Fruit fly (Drosophila melanogaster) whole organism, embryonic: ENCODE measurements around the gene RpLP1.
A peak's percentile ranks its signal among the peaks of the same experiment; 100 is the strongest.

ENCODE experiments used
- Antp ChIP-seq: fragments of 200-800 bp; sonication (Bioruptor generic); optimal IDR thresholded peaks from 3 replicates; lab custom pipeline; 2016; ENCODE audit warnings: missing biosample characterization, missing genetic modification characterization
- Awh ChIP-seq: fragments of 200-800 bp; sonication (Bioruptor generic); IDR thresholded peaks from 2 replicates; pipeline ENCODE4, ENCODE4 v1.3.6; 2022; ENCODE audit warnings: missing biosample characterization, missing genetic modification characterization
- Bteb2 ChIP-seq: fragments of 200-800 bp; sonication (Bioruptor generic); optimal IDR thresholded peaks from 2 replicates; lab custom pipeline; 2016; ENCODE audit warnings: missing biosample characterization, missing genetic modification characterization
- CG10979 ChIP-seq: fragments of 200-800 bp; sonication (Bioruptor generic); optimal IDR thresholded peaks from 2 replicates; lab custom pipeline; 2018; ENCODE audit warnings: missing biosample characterization, mild to moderate bottlenecking, missing genetic modification characterization, moderate library complexity
- CG13296 ChIP-seq: fragments of 200-800 bp; sonication (Bioruptor generic); optimal IDR thresholded peaks from 3 replicates; lab custom pipeline; 2018; ENCODE audit warnings: missing biosample characterization, mild to moderate bottlenecking, missing genetic modification characterization
- CG14667 ChIP-seq: fragments of 200-800 bp; sonication (Bioruptor generic); IDR thresholded peaks from 2 replicates; pipeline ENCODE4 v1.3.6; 2022; ENCODE audit warnings: missing biosample characterization, missing genetic modification characterization
- CG15011 ChIP-seq: fragments of 200-800 bp; sonication (Bioruptor generic); optimal IDR thresholded peaks from 3 replicates; lab custom pipeline; 2018; ENCODE audit warnings: missing biosample characterization, mild to moderate bottlenecking, missing genetic modification characterization
- CG17359 ChIP-seq: fragments of 200-800 bp; sonication (Bioruptor generic); optimal IDR thresholded peaks from 3 replicates; lab custom pipeline; 2018; ENCODE audit warnings: missing biosample characterization, mild to moderate bottlenecking, missing genetic modification characterization, moderate library complexity
- CG1832 ChIP-seq: fragments of 200-800 bp; sonication (Bioruptor generic); optimal IDR thresholded peaks from 2 replicates; lab custom pipeline; 2017; ENCODE audit warnings: missing biosample characterization, mild to moderate bottlenecking, missing genetic modification characterization, inconsistent platforms
- CG30431 ChIP-seq: fragments of 200-800 bp; sonication (Bioruptor generic); optimal IDR thresholded peaks from 2 replicates; lab custom pipeline; 2017; ENCODE audit warnings: missing biosample characterization, missing genetic modification characterization
- CG31224 ChIP-seq: fragments of 200-800 bp; sonication (Bioruptor generic); IDR thresholded peaks from 2 replicates; pipeline ENCODE4 v1.3.6; 2022; ENCODE audit warnings: missing biosample characterization, missing genetic modification characterization
- CG34376 ChIP-seq: fragments of 200-800 bp; sonication (Bioruptor generic); optimal IDR thresholded peaks from 2 replicates; lab custom pipeline; 2018; ENCODE audit warnings: missing biosample characterization, mild to moderate bottlenecking, missing genetic modification characterization
- CG42726 ChIP-seq: fragments of 200-800 bp; sonication (Bioruptor generic); IDR thresholded peaks from 2 replicates; pipeline ENCODE4 v1.3.6; 2022; ENCODE audit warnings: missing biosample characterization, missing genetic modification characterization; ENCODE audit not compliant: partially characterized antibody
- CG4360 ChIP-seq: fragments of 200-800 bp; sonication (Bioruptor generic); IDR thresholded peaks from 2 replicates; pipeline ENCODE4 v1.3.6; 2022; ENCODE audit warnings: missing biosample characterization, missing genetic modification characterization
- CG6854 ChIP-seq: fragments of 200-800 bp; sonication (Bioruptor generic); optimal IDR thresholded peaks from 3 replicates; lab custom pipeline; 2017; ENCODE audit warnings: missing biosample characterization, mild to moderate bottlenecking, missing genetic modification characterization
- CG7271 ChIP-seq: fragments of 200-800 bp; sonication (Bioruptor generic); optimal IDR thresholded peaks from 2 replicates; lab custom pipeline; 2018; ENCODE audit warnings: missing biosample characterization, mild to moderate bottlenecking, missing genetic modification characterization, moderate library complexity
- CG7839 ChIP-seq: fragments of 200-800 bp; sonication (Bioruptor generic); optimal IDR thresholded peaks from 3 replicates; lab custom pipeline; 2018; ENCODE audit warnings: missing biosample characterization, mild to moderate bottlenecking, missing genetic modification characterization, moderate library complexity
- CG7987 ChIP-seq: fragments of 200-800 bp; sonication (Bioruptor generic); optimal IDR thresholded peaks from 2 replicates; lab custom pipeline; 2018; ENCODE audit warnings: missing biosample characterization, mild to moderate bottlenecking, missing genetic modification characterization, moderate library complexity
- CG8359 ChIP-seq: fragments of 200-800 bp; sonication (Bioruptor generic); optimal IDR thresholded peaks from 2 replicates; lab custom pipeline; 2017; ENCODE audit warnings: missing biosample characterization, mild to moderate bottlenecking, missing genetic modification characterization, borderline replicate concordance
- CG8944 ChIP-seq: fragments of 200-800 bp; sonication (Bioruptor generic); optimal IDR thresholded peaks from 3 replicates; lab custom pipeline; 2016; ENCODE audit warnings: missing biosample characterization, missing genetic modification characterization
- CG9876 ChIP-seq: fragments of 200-800 bp; sonication (Bioruptor generic); optimal IDR thresholded peaks from 2 replicates; lab custom pipeline; 2016; ENCODE audit warnings: missing biosample characterization, missing genetic modification characterization
- Camta ChIP-seq: fragments of 200-800 bp; sonication (Bioruptor generic); optimal IDR thresholded peaks from 2 replicates; lab custom pipeline; 2016; ENCODE audit warnings: missing biosample characterization, missing genetic modification characterization
- D19B ChIP-seq: fragments of 200-800 bp; sonication (Bioruptor generic); optimal IDR thresholded peaks from 2 replicates; lab custom pipeline; 2017; ENCODE audit warnings: missing biosample characterization, mild to moderate bottlenecking, missing genetic modification characterization
- Dfd ChIP-seq, 2 experiments: fragments of >200 bp; optimal IDR thresholded peaks; 2 replicates each; lab custom pipeline; 2017; ENCODE audit warnings: missing biosample characterization in 2 of 2, missing genetic modification characterization in 2 of 2
- Dp ChIP-seq: fragments of 200-800 bp; sonication (Bioruptor generic); optimal IDR thresholded peaks from 2 replicates; lab custom pipeline; 2018; ENCODE audit warnings: missing biosample characterization, mild to moderate bottlenecking, missing genetic modification characterization, moderate library complexity
- Fer3 ChIP-seq: fragments of 200-800 bp; sonication (Bioruptor generic); optimal IDR thresholded peaks from 2 replicates; lab custom pipeline; 2018; ENCODE audit warnings: missing biosample characterization, mild to moderate bottlenecking, missing genetic modification characterization, moderate library complexity
- HHEX ChIP-seq: fragments of 200-800 bp; sonication (Bioruptor generic); optimal IDR thresholded peaks from 3 replicates; lab custom pipeline; 2017; ENCODE audit warnings: missing biosample characterization, mild to moderate bottlenecking, missing genetic modification characterization, missing genetic modification reagents
- Hr3 ChIP-seq: fragments of 200-800 bp; sonication (Bioruptor generic); optimal IDR thresholded peaks from 3 replicates; lab custom pipeline; 2016; ENCODE audit warnings: missing biosample characterization, missing genetic modification characterization
- Hsf ChIP-seq: fragments of 200-800 bp; sonication (Bioruptor generic); optimal IDR thresholded peaks from 3 replicates; lab custom pipeline; 2016; ENCODE audit warnings: missing biosample characterization, missing genetic modification characterization
- Mad ChIP-seq: fragments of 200-800 bp; sonication (Bioruptor generic); optimal IDR thresholded peaks from 2 replicates; lab custom pipeline; 2016; ENCODE audit warnings: missing biosample characterization, missing genetic modification characterization
- Max ChIP-seq: fragments of 200-800 bp; sonication (Bioruptor generic); optimal IDR thresholded peaks from 2 replicates; lab custom pipeline; 2016; ENCODE audit warnings: missing biosample characterization, mild to moderate bottlenecking, missing genetic modification characterization
- Med ChIP-seq: fragments of 200-800 bp; sonication (Bioruptor generic); peaks from one replicate; lab custom pipeline; 2016; ENCODE audit warnings: missing biosample characterization, missing genetic modification characterization, mild to moderate bottlenecking, inconsistent platforms, moderate library complexity
- NK7.1 ChIP-seq: fragments of 200-800 bp; sonication (Bioruptor generic); optimal IDR thresholded peaks from 3 replicates; lab custom pipeline; 2016; ENCODE audit warnings: missing biosample characterization, missing genetic modification characterization
- Nf-YC ChIP-seq: fragments of 200-800 bp; optimal IDR thresholded peaks from 3 replicates; lab custom pipeline; 2019; ENCODE audit warnings: missing biosample characterization, mild to moderate bottlenecking, missing genetic modification characterization, moderate library complexity
- Oli ChIP-seq: fragments of 200-800 bp; sonication (Bioruptor generic); optimal IDR thresholded peaks from 2 replicates; lab custom pipeline; 2018; ENCODE audit warnings: missing biosample characterization, mild to moderate bottlenecking, missing genetic modification characterization, moderate library complexity
- Ptx1 ChIP-seq: fragments of 200-800 bp; sonication (Bioruptor generic); IDR thresholded peaks from 2 replicates; pipeline ENCODE4 v1.3.6; 2022; ENCODE audit warnings: missing biosample characterization, missing genetic modification characterization
- Rx ChIP-seq: fragments of 200-800 bp; sonication (Bioruptor generic); IDR thresholded peaks from 2 replicates; pipeline ENCODE4 v1.3.6; 2022; ENCODE audit warnings: missing biosample characterization, missing genetic modification characterization
- Xrp1 ChIP-seq: fragments of 200-800 bp; sonication (Bioruptor generic); IDR thresholded peaks from 2 replicates; pipeline ENCODE4 v1.3.6; 2022; ENCODE audit warnings: missing biosample characterization, missing genetic modification characterization
- az2 ChIP-seq: fragments of 200-800 bp; sonication (Bioruptor generic); optimal IDR thresholded peaks from 3 replicates; lab custom pipeline; 2016; ENCODE audit warnings: missing biosample characterization, missing genetic modification characterization
- chm ChIP-seq: fragments of 200-800 bp; sonication (Bioruptor generic); IDR thresholded peaks from 2 replicates; pipeline ENCODE4 v1.3.6; 2022; ENCODE audit warnings: missing biosample characterization, missing genetic modification characterization
- eyg ChIP-seq: fragments of 200-800 bp; sonication (Bioruptor generic); optimal IDR thresholded peaks from 3 replicates; lab custom pipeline; 2016; ENCODE audit warnings: missing biosample characterization, missing genetic modification characterization
- gfzf ChIP-seq: fragments of 200-800 bp; sonication (Bioruptor generic); optimal IDR thresholded peaks from 2 replicates; lab custom pipeline; 2016; ENCODE audit warnings: missing biosample characterization, mild to moderate bottlenecking, missing genetic modification characterization, moderate library complexity
- maf-S ChIP-seq: fragments of 200-800 bp; sonication (Bioruptor generic); optimal IDR thresholded peaks from 2 replicates; lab custom pipeline; 2016; ENCODE audit warnings: missing biosample characterization, missing genetic modification characterization
- mam ChIP-seq: fragments of 200-800 bp; sonication (Bioruptor generic); optimal IDR thresholded peaks from 3 replicates; lab custom pipeline; 2016; ENCODE audit warnings: missing biosample characterization, missing genetic modification characterization
- nau ChIP-seq: fragments of 200-800 bp; sonication (Bioruptor generic); optimal IDR thresholded peaks from 3 replicates; lab custom pipeline; 2017; ENCODE audit warnings: missing biosample characterization, mild to moderate bottlenecking, missing genetic modification characterization, missing genetic modification reagents
- peb ChIP-seq: fragments of 200-800 bp; sonication (Bioruptor generic); IDR thresholded peaks from 2 replicates; pipeline ENCODE4 v1.3.6; 2022; ENCODE audit warnings: missing biosample characterization, missing genetic modification characterization
- pfk ChIP-seq: fragments of 200-800 bp; sonication (Bioruptor generic); optimal IDR thresholded peaks from 2 replicates; lab custom pipeline; 2018; ENCODE audit warnings: missing biosample characterization, mild to moderate bottlenecking, missing genetic modification characterization, moderate library complexity
- slou ChIP-seq: fragments of 200-800 bp; sonication (Bioruptor generic); optimal IDR thresholded peaks from 3 replicates; lab custom pipeline; 2016; ENCODE audit warnings: missing biosample characterization, missing genetic modification characterization
- twi ChIP-seq: fragments of 200-800 bp; optimal IDR thresholded peaks from 2 replicates; lab custom pipeline; 2019; ENCODE audit warnings: missing biosample characterization, mild to moderate bottlenecking, missing genetic modification characterization, moderate library complexity
- zen2 ChIP-seq: fragments of 200-800 bp; sonication (Bioruptor generic); IDR thresholded peaks from 3 replicates; pipeline ENCODE4 v1.3.6; 2022; ENCODE audit warnings: missing biosample characterization, missing genetic modification characterization; ENCODE audit not compliant: partially characterized antibody

Gene RpLP1

DNA sequence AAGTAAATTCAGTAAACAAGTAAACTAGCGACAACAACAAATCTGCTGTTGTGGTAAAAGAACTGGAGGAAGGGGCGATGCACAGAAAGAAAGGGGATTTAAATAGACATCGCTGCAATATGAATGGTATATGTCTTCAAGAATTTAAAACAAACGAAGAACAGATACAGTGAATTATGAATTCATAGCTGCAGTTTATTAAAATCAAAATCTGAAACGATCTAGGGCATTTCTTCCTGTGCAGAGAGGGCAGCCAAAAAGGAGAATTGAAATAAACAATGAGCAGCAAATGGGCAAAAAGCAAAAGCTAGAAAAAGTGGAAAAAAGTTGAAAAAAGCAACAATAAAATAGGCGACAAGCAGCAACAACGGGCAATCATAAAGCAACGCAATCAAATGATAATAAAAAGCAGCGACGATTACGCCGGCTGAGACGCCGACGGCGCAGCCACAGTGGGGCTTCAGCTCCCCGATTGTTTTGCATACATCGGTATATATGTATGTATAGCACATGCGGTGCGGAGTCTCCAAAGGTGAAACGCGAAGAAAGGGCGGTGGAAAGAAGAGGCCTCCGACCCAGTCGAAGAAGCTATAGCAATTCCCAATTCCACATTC is 49.1 kb downstream of the RpLP1 start (continued):
- TF ChIP-seq Awh (GFP tag; lab: Robert Waterston, UW) (peak; percentile 76), NK7.1 (GFP tag; lab: Kevin White, UChicago) (peak; percentile 49), CG34376 (GFP tag; lab: Kevin White, UChicago) (peak; percentile 65), Med (GFP tag; lab: Kevin White, UChicago) (peak; percentile 94), CG7839 (tag; lab: Kevin White, UChicago) (peak; percentile 82), Dp (GFP tag; lab: Kevin White, UChicago) (no peak), Nf-YC (tag; lab: Kevin White, UChicago) (peak; percentile 2), maf-S (peak; percentile 58), CG14667 (GFP tag; lab: Robert Waterston, UW) (no peak; the same call in 1 of the 2 replicates), HHEX (peak; percentile 72), Hsf (GFP tag; lab: Kevin White, UChicago) (peak; percentile 73), peb (GFP tag; lab: Robert Waterston, UW) (0 out of 2 replicates have a peak, but pooled peaks have one; percentile 28), CG15011 (GFP tag; lab: Kevin White, UChicago) (peak; percentile 35), CG13296 (peak; percentile 13), D19B (GFP tag; lab: Kevin White, UChicago) (peak; percentile 28), Dfd (GFP tag; optimal IDR thresholded peaks at IDR 0.05; lab: Kevin White, UChicago) (no peak), Xrp1 (GFP tag; lab: Robert Waterston, UW) (peak; percentile 82), eyg (GFP tag; lab: Kevin White, UChicago) (peak; percentile 81), CG7987 (peak; percentile 17), CG7271 (tag; lab: Kevin White, UChicago) (no peak), mam (peak; percentile 77), gfzf (GFP tag; lab: Kevin White, UChicago) (no peak), CG17359 (peak; percentile 88), CG1832 (GFP tag; lab: Kevin White, UChicago) (no peak), CG9876 (GFP tag; lab: Kevin White, UChicago) (peak; percentile 55), nau (no peak), pfk (GFP tag; lab: Kevin White, UChicago) (no peak), Max (peak; percentile 50), CG8944 (GFP tag; lab: Kevin White, UChicago) (peak; percentile 58), Camta (peak; percentile 66), CG6854 (GFP tag; lab: Kevin White, UChicago) (no peak), Hr3 (GFP tag; lab: Kevin White, UChicago) (peak; percentile 51), Rx (GFP tag; lab: Robert Waterston, UW) (peak; percentile 73), slou (GFP tag; lab: Kevin White, UChicago) (peak; percentile 54), CG4360 (GFP tag; lab: Robert Waterston, UW) (0 out of 2 replicates have a peak, but pooled peaks have one; percentile 23), twi (tag; lab: Kevin White, UChicago) (no peak), az2 (GFP tag; lab: Kevin White, UChicago) (peak; percentile 71), CG8359 (peak; percentile 48), CG31224 (peak; percentile 39), Antp (peak; percentile 68), CG42726 (GFP tag; lab: Robert Waterston, UW) (no peak), Fer3 (tag; lab: Kevin White, UChicago) (peak; percentile 77), Bteb2 (peak; percentile 62), Oli (peak; percentile 70), CG30431 (GFP tag; lab: Kevin White, UChicago) (peak; percentile 49), CG10979 (peak; percentile 75), chm (peak; percentile 60; the same call in 1 of the 2 replicates), Ptx1 (peak; percentile 84), Mad (GFP tag; lab: Kevin White, UChicago) (peak; percentile 27), zen2 (GFP tag; lab: Robert Waterston, UW) (no peak)
